Worm (Caenorhabditis elegans) whole organism, mixed stage, embryonic: ENCODE measurements around the gene F54G2.1.

Experiments used
- bed-3 ChIP-seq: fragments of 200-800 bp; sonication (Bioruptor generic); optimal IDR thresholded peaks from 3 replicates; lab custom pipeline; 2018; ENCODE audit warnings: mild to moderate bottlenecking, missing genetic modification characterization, moderate library complexity, missing compliant biosample characterization
- blmp-1 ChIP-seq: fragments of 150-350 bp; optimal IDR thresholded peaks from 2 replicates; lab custom pipeline; 2014; ENCODE audit warnings: missing biosample characterization, missing genetic modification characterization
- ceh-39 ChIP-seq: fragments of 150-350 bp; optimal IDR thresholded peaks from 2 replicates; lab custom pipeline; 2014; ENCODE audit warnings: missing biosample characterization, missing genetic modification characterization
- ceh-43 ChIP-seq: fragments of 200-800 bp; sonication (Bioruptor generic); optimal IDR thresholded peaks from 2 replicates; lab custom pipeline; 2018; ENCODE audit warnings: mild to moderate bottlenecking, missing genetic modification characterization, moderate library complexity, missing compliant biosample characterization
- ceh-83 ChIP-seq: fragments of 200-800 bp; sonication (Bioruptor generic); optimal IDR thresholded peaks from 2 replicates; lab custom pipeline; 2018; ENCODE audit warnings: mild to moderate bottlenecking, missing genetic modification characterization, missing compliant biosample characterization
- ces-1 ChIP-seq: fragments of 150-350 bp; optimal IDR thresholded peaks from 2 replicates; lab custom pipeline; 2014; ENCODE audit warnings: missing biosample characterization, missing genetic modification reagents, missing genetic modification characterization
- elt-1 ChIP-seq: sonication (generic microtip); optimal IDR thresholded peaks from 2 replicates; lab custom pipeline; 2017; ENCODE audit warnings: missing genetic modification characterization, mild to moderate bottlenecking, missing compliant biosample characterization, antibody characterized with exemption, moderate library complexity, borderline replicate concordance; ENCODE audit not compliant: insufficient read depth
- elt-3 ChIP-seq: fragments of 150-350 bp; optimal IDR thresholded peaks from 2 replicates; lab custom pipeline; 2014; ENCODE audit warnings: missing biosample characterization, missing genetic modification characterization
- flh-1 ChIP-seq: fragments of 200-800 bp; sonication (Bioruptor generic); optimal IDR thresholded peaks from 2 replicates; lab custom pipeline; 2018; ENCODE audit warnings: mild to moderate bottlenecking, missing genetic modification characterization, moderate library complexity, missing compliant biosample characterization
- hlh-1 ChIP-seq: fragments of 150-350 bp; optimal IDR thresholded peaks from 2 replicates; lab custom pipeline; 2014; ENCODE audit warnings: missing biosample characterization, missing genetic modification reagents, missing genetic modification characterization
- lsy-2 ChIP-seq: fragments of 150-350 bp; optimal IDR thresholded peaks from 2 replicates; lab custom pipeline; 2014; ENCODE audit warnings: missing biosample characterization, missing genetic modification characterization
- mep-1 ChIP-seq: fragments of 150-350 bp; optimal IDR thresholded peaks from 2 replicates; lab custom pipeline; 2017; ENCODE audit warnings: missing biosample characterization, missing genetic modification reagents, missing genetic modification characterization, inconsistent platforms
- mls-2 ChIP-seq: sonication (generic microtip); optimal IDR thresholded peaks from 2 replicates; lab custom pipeline; 2016; ENCODE audit warnings: mild to moderate bottlenecking, missing genetic modification characterization, moderate library complexity, missing compliant biosample characterization
- nhr-237 ChIP-seq: fragments of 150-350 bp; optimal IDR thresholded peaks from 2 replicates; lab custom pipeline; 2014; ENCODE audit warnings: missing biosample characterization, missing genetic modification characterization
- nhr-28 ChIP-seq: fragments of 150-350 bp; optimal IDR thresholded peaks from 2 replicates; lab custom pipeline; 2014; ENCODE audit warnings: missing biosample characterization, missing genetic modification characterization
- nhr-76 ChIP-seq: sonication (generic microtip); optimal IDR thresholded peaks from 2 replicates; lab custom pipeline; 2017; ENCODE audit warnings: missing biosample characterization, missing genetic modification characterization
- pha-4 ChIP-seq: fragments of 150-350 bp; optimal IDR thresholded peaks from 2 replicates; lab custom pipeline; 2018; ENCODE audit warnings: missing biosample characterization, missing genetic modification reagents, missing genetic modification characterization
- sem-2 ChIP-seq: fragments of 200-800 bp; sonication (Bioruptor generic); optimal IDR thresholded peaks from 2 replicates; lab custom pipeline; 2018; ENCODE audit warnings: mild to moderate bottlenecking, missing genetic modification characterization, missing compliant biosample characterization
- snpc-4 ChIP-seq: fragments of 150-350 bp; optimal IDR thresholded peaks from 2 replicates; lab custom pipeline; 2014; ENCODE audit warnings: missing biosample characterization, missing genetic modification characterization
- sptf-1 ChIP-seq: sonication (generic microtip); optimal IDR thresholded peaks from 2 replicates; lab custom pipeline; 2017; ENCODE audit warnings: mild to moderate bottlenecking, missing genetic modification characterization, moderate library complexity, missing compliant biosample characterization
- tbx-8 ChIP-seq: fragments of 200-800 bp; sonication (Bioruptor generic); optimal IDR thresholded peaks from 2 replicates; lab custom pipeline; 2018; ENCODE audit warnings: mild to moderate bottlenecking, missing genetic modification characterization, moderate library complexity, missing compliant biosample characterization
- unc-120 ChIP-seq: sonication (generic microtip); optimal IDR thresholded peaks from 2 replicates; lab custom pipeline; 2017; ENCODE audit warnings: missing genetic modification characterization, missing compliant biosample characterization; ENCODE audit not compliant: poor library complexity, severe bottlenecking
- unc-39 ChIP-seq: fragments of 150-350 bp; optimal IDR thresholded peaks from 2 replicates; lab custom pipeline; 2014; ENCODE audit warnings: missing biosample characterization, missing genetic modification characterization
- unc-62 ChIP-seq: fragments of 150-350 bp; optimal IDR thresholded peaks from 2 replicates; lab custom pipeline; 2014; ENCODE audit warnings: missing biosample characterization, missing genetic modification reagents, missing genetic modification characterization
- zip-8 ChIP-seq: fragments of 150-350 bp; optimal IDR thresholded peaks from 2 replicates; lab custom pipeline; 2014; ENCODE audit warnings: missing biosample characterization, missing genetic modification characterization
- ztf-11 ChIP-seq: fragments of 150-350 bp; optimal IDR thresholded peaks from 2 replicates; lab custom pipeline; 2014; ENCODE audit warnings: missing biosample characterization, missing genetic modification characterization

The F54G2.1 gene

DNA sequence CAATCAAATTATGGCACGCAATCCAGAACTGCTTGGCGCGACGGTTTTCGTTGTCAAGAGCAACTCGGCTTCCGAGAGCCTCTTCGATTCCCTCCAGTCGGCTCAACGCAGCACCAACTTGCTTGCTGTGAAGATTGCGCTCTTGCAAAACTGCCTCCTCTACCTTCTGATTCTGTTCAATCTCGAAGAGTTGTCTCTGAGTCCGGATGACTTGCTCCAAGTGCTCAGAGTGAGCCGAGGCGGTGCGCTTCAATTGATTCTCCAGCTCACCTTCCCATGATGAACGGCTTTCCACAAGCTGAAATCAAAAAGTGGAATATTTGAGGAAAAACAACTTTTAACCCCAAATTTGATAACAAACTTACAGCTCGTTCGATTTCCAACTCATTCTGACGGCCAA, 20.3 kb upstream of the F54G2.1 start:
- TF ChIP-seq ceh-43 (GFP tag; lab: Kevin White, UChicago) (no peak), sptf-1 (tag; lab: Kevin White, UChicago) (no peak), snpc-4 (tag; lab: Kevin White, UChicago) (no peak), blmp-1 (tag; lab: Kevin White, UChicago) (no peak), flh-1 (GFP tag; lab: Kevin White, UChicago) (no peak), unc-39 (tag; lab: Kevin White, UChicago) (no peak)

DNA sequence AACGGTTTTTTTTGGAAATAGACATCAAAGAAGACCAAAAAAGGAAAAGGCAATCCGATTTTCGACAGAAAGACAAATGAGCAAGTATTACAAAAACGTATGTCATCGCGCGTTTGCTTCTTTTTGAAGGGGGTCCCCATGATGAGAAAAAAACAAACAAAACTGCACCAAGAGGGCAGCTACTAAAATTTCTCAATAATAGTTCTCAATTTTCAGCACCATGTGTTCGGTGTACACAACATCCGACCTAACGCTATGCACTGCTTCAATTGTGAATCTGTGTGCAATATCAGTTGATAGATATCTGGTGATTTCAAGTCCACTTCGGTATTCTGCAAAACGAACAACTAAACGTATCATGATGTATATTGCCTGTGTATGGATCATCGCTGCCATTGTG, 10.3 kb upstream of the F54G2.1 start:
- TF ChIP-seq tbx-8 (GFP tag; lab: Kevin White, UChicago) (no peak), sem-2 (GFP tag; lab: Kevin White, UChicago) (no peak), nhr-76 (tag; lab: Kevin White, UChicago) (no peak), snpc-4 (tag; lab: Kevin White, UChicago) (no peak)

- TF ChIP-seq ces-1 = no peak
- no peak for TF ChIP-seq nhr-28 (tag; lab: Kevin White, UChicago)
- no peak for TF ChIP-seq elt-1 (tag; lab: Kevin White, UChicago)
- no peak for TF ChIP-seq unc-62 (GFP tag; lab: Kevin White, UChicago)
- no peak for TF ChIP-seq ztf-11 (tag; lab: Kevin White, UChicago)
Measured at ce11 chrX:2673272-2673671, 9.1 kb upstream of the F54G2.1 start, which contains the start of gene ser-7. TSS of gene ser-7 (plus strand) at chrX:2673572.

ce11 chrX:2667779-2668178, 3.6 kb upstream of the F54G2.1 start, which contains the start of gene C09B7.2:
TSS of gene C09B7.2 (plus strand) at chrX:2668127.
- TF ChIP-seq unc-120 (tag; lab: Kevin White, UChicago) (no peak), ceh-43 (GFP tag; lab: Kevin White, UChicago) (no peak), lsy-2 (peak; percentile 3), pha-4 (tag; lab: Kevin White, UChicago) (peak; percentile 55), ceh-39 (no peak), nhr-28 (tag; lab: Kevin White, UChicago) (no peak), ces-1 (peak; percentile 71)

ce11 chrX:2663798-2664197, 375 bp downstream of the F54G2.1 start:
- TF ChIP-seq flh-1 (GFP tag; lab: Kevin White, UChicago) (no peak), hlh-1 (no peak), mls-2 (tag; lab: Kevin White, UChicago) (no peak), lsy-2 (no peak), sem-2 (GFP tag; lab: Kevin White, UChicago) (no peak), unc-120 (tag; lab: Kevin White, UChicago) (no peak), mep-1 (no peak)
- TF ChIP-seq, all 35 proteins: peak for 0

ce11 chrX:2654334-2654733, 9.8 kb downstream of the F54G2.1 start:
- TF ChIP-seq hlh-1 (no peak), mls-2 (tag; lab: Kevin White, UChicago) (no peak), ces-1 (peak; percentile 84)

- no peak for TF ChIP-seq elt-1 (tag; lab: Kevin White, UChicago)
- no peak for TF ChIP-seq nhr-237 (tag; lab: Kevin White, UChicago)
- no peak for TF ChIP-seq ceh-83 (GFP tag; lab: Kevin White, UChicago)
- TF ChIP-seq ceh-43 (GFP tag; lab: Kevin White, UChicago) = no peak
- no peak for TF ChIP-seq mep-1
- TF ChIP-seq zip-8 (tag; lab: Kevin White, UChicago) = no peak
- no peak for TF ChIP-seq flh-1 (GFP tag; lab: Kevin White, UChicago)
- no peak for TF ChIP-seq elt-3 (tag; lab: Kevin White, UChicago)
Measured at ce11 chrX:2641094-2641493, 23.1 kb downstream of the F54G2.1 start.

DNA sequence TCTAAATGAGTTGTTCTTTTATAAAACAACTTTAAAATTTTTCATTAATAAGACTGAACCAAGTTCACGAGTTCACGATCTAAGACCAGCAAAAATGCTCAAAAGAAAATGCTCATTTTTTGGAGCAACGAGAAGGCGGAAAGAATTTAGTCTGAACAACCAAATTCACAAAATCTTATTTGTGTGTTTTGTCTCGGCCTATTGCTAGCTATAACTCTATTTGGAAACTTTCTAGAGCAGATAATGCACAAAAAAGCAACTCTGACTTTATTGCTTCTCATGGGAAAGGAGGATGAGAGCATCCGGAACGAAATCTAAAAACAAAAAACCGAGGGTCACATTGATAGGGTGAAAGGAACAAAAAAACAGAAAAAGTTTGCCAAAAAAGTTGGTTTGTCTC, 23.6 kb downstream of the F54G2.1 start:
- TF ChIP-seq unc-62 (GFP tag; lab: Kevin White, UChicago) (no peak), bed-3 (no peak), snpc-4 (tag; lab: Kevin White, UChicago) (no peak), ces-1 (peak; percentile 36)
- TF ChIP-seq, all 35 proteins: peak for 1
